Worm (Caenorhabditis elegans) whole organism, early embryonic: ENCODE measurements around the gene eif-2Balpha.

ENCODE experiments used
- B0310.2 ChIP-seq: sonication (generic microtip); optimal IDR thresholded peaks from 2 replicates; lab custom pipeline; 2016; ENCODE audit warnings: mild to moderate bottlenecking, missing genetic modification characterization, missing compliant biosample characterization
- F13C5.2 ChIP-seq: sonication (generic microtip); optimal IDR thresholded peaks from 2 replicates; lab custom pipeline; 2017; ENCODE audit warnings: mild to moderate bottlenecking, missing genetic modification characterization, inconsistent platforms, missing compliant biosample characterization
- aly-1 ChIP-seq: sonication (generic microtip); optimal IDR thresholded peaks from 2 replicates; lab custom pipeline; 2016; ENCODE audit warnings: missing genetic modification characterization, missing compliant biosample characterization
- ama-1 ChIP-seq: fragments of 150-350 bp; optimal IDR thresholded peaks from 2 replicates; lab custom pipeline; 2014
- ceh-13 ChIP-seq: fragments of 200-800 bp; sonication (Bioruptor generic); optimal IDR thresholded peaks from 2 replicates; lab custom pipeline; 2018; ENCODE audit warnings: mild to moderate bottlenecking, missing genetic modification characterization, missing compliant biosample characterization
- ceh-36 ChIP-seq: sonication (generic microtip); optimal IDR thresholded peaks from 2 replicates; lab custom pipeline; 2016; ENCODE audit warnings: missing genetic modification characterization, inconsistent platforms, missing compliant biosample characterization
- ets-7 ChIP-seq: sonication (generic microtip); optimal IDR thresholded peaks from 2 replicates; lab custom pipeline; 2016; ENCODE audit warnings: missing genotype, missing genetic modification characterization, missing compliant biosample characterization
- flt-1 ChIP-seq: fragments of 200-800 bp; sonication (Bioruptor generic); IDR thresholded peaks from 2 replicates; pipeline ENCODE4 v1.3.6; 2022; ENCODE audit warnings: missing genetic modification characterization, missing compliant biosample characterization
- hmbx-1 ChIP-seq: sonication (generic microtip); optimal IDR thresholded peaks from 2 replicates; lab custom pipeline; 2016; ENCODE audit warnings: mild to moderate bottlenecking, missing genetic modification characterization, missing compliant biosample characterization
- hmg-4 ChIP-seq: fragments of 200-800 bp; sonication (Bioruptor generic); optimal IDR thresholded peaks from 2 replicates; lab custom pipeline; 2018; ENCODE audit warnings: mild to moderate bottlenecking, missing genetic modification characterization, missing compliant biosample characterization
- hnd-1 ChIP-seq: sonication (generic microtip); optimal IDR thresholded peaks from 2 replicates; lab custom pipeline; 2016; ENCODE audit warnings: missing genetic modification characterization, missing compliant biosample characterization
- pes-1 ChIP-seq: fragments of 200-800 bp; sonication (Bioruptor generic); IDR thresholded peaks from 2 replicates; pipeline ENCODE4 v1.3.6; 2022; ENCODE audit warnings: missing genetic modification reagents, missing genetic modification characterization, missing compliant biosample characterization
- scrt-1 ChIP-seq: fragments of 200-800 bp; sonication (Bioruptor generic); IDR thresholded peaks from 2 replicates; pipeline ENCODE4 v1.3.6; 2022; ENCODE audit warnings: missing genetic modification characterization, missing compliant biosample characterization
- sea-1 ChIP-seq: fragments of 200-800 bp; sonication (Bioruptor generic); conservative IDR thresholded peaks from 2 replicates; pipeline ENCODE4 v1.3.6; 2022; ENCODE audit warnings: missing genetic modification characterization, missing compliant biosample characterization
- tbx-11 ChIP-seq: fragments of 200-800 bp; sonication (Bioruptor generic); IDR thresholded peaks from 2 replicates; pipeline ENCODE4 v1.3.6; 2022; ENCODE audit warnings: missing genetic modification characterization, missing compliant biosample characterization
- tbx-37 ChIP-seq: fragments of 200-800 bp; sonication (Bioruptor generic); conservative IDR thresholded peaks from 2 replicates; pipeline ENCODE4 v1.3.6; 2022; ENCODE audit warnings: missing genetic modification reagents, missing genetic modification characterization, missing compliant biosample characterization
- tra-4 ChIP-seq: sonication (generic microtip); optimal IDR thresholded peaks from 2 replicates; lab custom pipeline; 2017; ENCODE audit warnings: missing genetic modification characterization, missing compliant biosample characterization

eif-2Balpha gene

ce11 chrIII:9542816-9543215, at the start of gene eif-2Balpha:
Gene eif-2Balpha (plus strand): TSS chrIII:9543119.
- TF ChIP-seq ceh-36 (tag; lab: Kevin White, UChicago) (no peak), hmbx-1 (tag; lab: Kevin White, UChicago) (no peak), hnd-1 (tag; lab: Kevin White, UChicago) (no peak), tra-4 (tag; lab: Kevin White, UChicago) (no peak), aly-1 (tag; lab: Kevin White, UChicago) (no peak), flt-1 (GFP tag; lab: Robert Waterston, UW) (no peak), scrt-1 (GFP tag; lab: Robert Waterston, UW) (no peak), tbx-11 (GFP tag; lab: Robert Waterston, UW) (no peak), ets-7 (tag; lab: Kevin White, UChicago) (no peak), F13C5.2 (tag; lab: Kevin White, UChicago) (no peak)

ce11 chrIII:9494209-9494608, 48.7 kb upstream of the eif-2Balpha start:
- TF ChIP-seq tra-4 (tag; lab: Kevin White, UChicago): no peak
- no peak for TF ChIP-seq sea-1 (GFP tag; lab: Robert Waterston, UW)
- TF ChIP-seq ets-7 (tag; lab: Kevin White, UChicago): no peak
- no peak for TF ChIP-seq hmbx-1 (tag; lab: Kevin White, UChicago)
- TF ChIP-seq B0310.2 (tag; lab: Kevin White, UChicago): no peak
- TF ChIP-seq hmg-4 (GFP tag; lab: Kevin White, UChicago): no peak
- no peak for TF ChIP-seq scrt-1 (GFP tag; lab: Robert Waterston, UW)

- TF ChIP-seq ceh-36 (tag; lab: Kevin White, UChicago) (no peak), hnd-1 (tag; lab: Kevin White, UChicago) (no peak), tbx-11 (GFP tag; lab: Robert Waterston, UW) (no peak), hmbx-1 (tag; lab: Kevin White, UChicago) (no peak), sea-1 (GFP tag; lab: Robert Waterston, UW) (no peak), ama-1 (no peak), B0310.2 (tag; lab: Kevin White, UChicago) (no peak), F13C5.2 (tag; lab: Kevin White, UChicago) (no peak), tra-4 (tag; lab: Kevin White, UChicago) (no peak), aly-1 (tag; lab: Kevin White, UChicago) (no peak), hmg-4 (GFP tag; lab: Kevin White, UChicago) (no peak)
These were observed 46.8 kb upstream of the eif-2Balpha start for ce11 chrIII:9496083-9496482.

ce11 chrIII:9497412-9497811, 45.5 kb upstream of the eif-2Balpha start:
- TF ChIP-seq hmg-4 (GFP tag; lab: Kevin White, UChicago): no peak
- no peak for TF ChIP-seq flt-1 (GFP tag; lab: Robert Waterston, UW)

ce11 chrIII:9500267-9500666, 42.7 kb upstream of the eif-2Balpha start, which contains the start of gene sod-4:
Gene sod-4 (minus strand): TSS chrIII:9500375.
- TF ChIP-seq sea-1 (GFP tag; lab: Robert Waterston, UW): no peak
- TF ChIP-seq ceh-13 (GFP tag; lab: Kevin White, UChicago): no peak
- TF ChIP-seq ama-1: no peak
- TF ChIP-seq tbx-11 (GFP tag; lab: Robert Waterston, UW): no peak
- no peak for TF ChIP-seq ceh-36 (tag; lab: Kevin White, UChicago)
- TF ChIP-seq hnd-1 (tag; lab: Kevin White, UChicago): no peak
- TF ChIP-seq hmg-4 (GFP tag; lab: Kevin White, UChicago): no peak
- TF ChIP-seq pes-1: no peak
- TF ChIP-seq aly-1 (tag; lab: Kevin White, UChicago): no peak
- TF ChIP-seq B0310.2 (tag; lab: Kevin White, UChicago): no peak
- no peak for TF ChIP-seq flt-1 (GFP tag; lab: Robert Waterston, UW)
- TF ChIP-seq scrt-1 (GFP tag; lab: Robert Waterston, UW): no peak
- no peak for TF ChIP-seq tbx-37 (GFP tag; lab: Robert Waterston, UW)
- no peak for TF ChIP-seq hmbx-1 (tag; lab: Kevin White, UChicago)
- no peak for TF ChIP-seq ets-7 (tag; lab: Kevin White, UChicago)
- no peak for TF ChIP-seq tra-4 (tag; lab: Kevin White, UChicago)
- no peak for TF ChIP-seq F13C5.2 (tag; lab: Kevin White, UChicago)

ce11 chrIII:9501072-9501471, 41.8 kb upstream of the eif-2Balpha start:
- TF ChIP-seq pes-1 (no peak), hmg-4 (GFP tag; lab: Kevin White, UChicago) (no peak), F13C5.2 (tag; lab: Kevin White, UChicago) (no peak), hmbx-1 (tag; lab: Kevin White, UChicago) (no peak), ets-7 (tag; lab: Kevin White, UChicago) (no peak), scrt-1 (GFP tag; lab: Robert Waterston, UW) (no peak), tra-4 (tag; lab: Kevin White, UChicago) (no peak), ceh-13 (GFP tag; lab: Kevin White, UChicago) (no peak), hnd-1 (tag; lab: Kevin White, UChicago) (no peak), tbx-11 (GFP tag; lab: Robert Waterston, UW) (no peak), B0310.2 (tag; lab: Kevin White, UChicago) (no peak), flt-1 (GFP tag; lab: Robert Waterston, UW) (no peak)

ce11 chrIII:9502155-9502714, 40.7 kb upstream of the eif-2Balpha start:
- TF ChIP-seq aly-1 (tag; lab: Kevin White, UChicago) (no peak), flt-1 (GFP tag; lab: Robert Waterston, UW) (no peak), B0310.2 (tag; lab: Kevin White, UChicago) (no peak)
